Worm (Caenorhabditis elegans) whole organism, L2 larva: ENCODE results near the gene F53B7.7.

Experiments
- ZK546.5 ChIP-seq: sonication (generic microtip); optimal IDR thresholded peaks from 2 replicates; lab custom pipeline; 2017; ENCODE audit warnings: missing biosample characterization, missing genetic modification characterization
- crh-2 ChIP-seq: sonication (generic microtip); optimal IDR thresholded peaks from 2 replicates; lab custom pipeline; 2017; ENCODE audit warnings: missing biosample characterization, missing genetic modification characterization
- dmd-4 ChIP-seq: sonication (generic microtip); optimal IDR thresholded peaks from 2 replicates; lab custom pipeline; 2017; ENCODE audit warnings: missing biosample characterization, missing genetic modification characterization
- egl-27 ChIP-seq: sonication (generic microtip); optimal IDR thresholded peaks from 3 replicates; lab custom pipeline; 2017; ENCODE audit warnings: missing biosample characterization, missing genetic modification reagents, missing genetic modification characterization
- elt-3 ChIP-seq: sonication (generic microtip); optimal IDR thresholded peaks from 2 replicates; lab custom pipeline; 2017; ENCODE audit warnings: missing biosample characterization, missing genetic modification characterization
- lin-11 ChIP-seq: fragments of 150-350 bp; sonication (generic microtip); optimal IDR thresholded peaks from 2 replicates; lab custom pipeline; 2014; ENCODE audit warnings: missing biosample characterization, missing genetic modification characterization, inconsistent platforms, mixed read lengths
- lin-39 ChIP-seq: fragments of 150-350 bp; optimal IDR thresholded peaks from 2 replicates; lab custom pipeline; 2014; ENCODE audit warnings: missing biosample characterization, missing genetic modification reagents, missing genetic modification characterization
- mbf-1 ChIP-seq: sonication (generic microtip); optimal IDR thresholded peaks from 2 replicates; lab custom pipeline; 2017; ENCODE audit warnings: missing biosample characterization, missing genetic modification characterization
- nhr-21 ChIP-seq: fragments of 150-350 bp; optimal IDR thresholded peaks from 2 replicates; lab custom pipeline; 2014; ENCODE audit warnings: missing biosample characterization, missing genetic modification characterization
- nhr-237 ChIP-seq: fragments of 150-350 bp; optimal IDR thresholded peaks from 2 replicates; lab custom pipeline; 2014; ENCODE audit warnings: missing biosample characterization, missing genetic modification characterization
- zag-1 ChIP-seq: fragments of 150-350 bp; optimal IDR thresholded peaks from 2 replicates; lab custom pipeline; 2014; ENCODE audit warnings: missing biosample characterization, missing genetic modification characterization
- ztf-4 ChIP-seq: fragments of 150-350 bp; optimal IDR thresholded peaks from 2 replicates; lab custom pipeline; 2014; ENCODE audit warnings: missing biosample characterization, missing genetic modification characterization

DNA sequence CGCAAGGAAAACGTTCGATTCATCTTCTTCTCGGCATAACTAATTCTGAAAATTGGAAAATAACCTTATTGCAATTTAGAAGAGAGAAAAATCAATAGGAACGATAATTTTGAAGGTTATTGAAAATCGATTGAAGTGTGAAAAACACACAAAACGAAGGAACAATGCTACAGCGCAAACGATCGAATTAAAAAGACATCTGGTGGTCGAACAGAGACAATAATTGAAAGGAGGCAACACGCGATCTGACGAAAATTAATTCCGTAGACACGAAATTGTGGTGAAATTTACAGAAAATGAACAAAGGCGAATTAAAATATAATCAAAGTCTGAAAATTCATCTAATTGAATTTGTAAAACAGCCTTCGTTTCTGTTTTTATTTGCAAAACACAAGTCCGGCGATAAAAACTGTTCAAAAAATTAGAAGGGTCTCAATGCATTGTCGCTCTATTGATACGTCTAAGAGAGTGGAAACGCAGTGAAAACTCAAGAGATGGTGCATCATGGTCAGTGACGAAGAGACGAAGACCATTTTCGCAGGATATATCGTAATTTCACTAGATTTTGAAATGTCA is 40.6 kb downstream of the F53B7.7 start, which contains the start of gene pak-2:
- TF ChIP-seq crh-2 (tag; lab: Kevin White, UChicago): peak; percentile 74
- no peak for TF ChIP-seq elt-3 (tag; lab: Kevin White, UChicago)
- TF ChIP-seq dmd-4: no peak
- TF ChIP-seq zag-1: peak; percentile 12
- no peak for TF ChIP-seq lin-39
- TF ChIP-seq mbf-1 (tag; lab: Kevin White, UChicago): no peak
- TF ChIP-seq egl-27: peak; percentile 55
- TF ChIP-seq nhr-21 (tag; lab: Kevin White, UChicago): peak; percentile 39
- TF ChIP-seq nhr-237 (tag; lab: Kevin White, UChicago): no peak
- TF ChIP-seq ztf-4: no peak
- no peak for TF ChIP-seq ZK546.5
- TF ChIP-seq lin-11 (tag; lab: Kevin White, UChicago): no peak
